Worm (Caenorhabditis elegans) whole organism, L4 larva: ENCODE data around the gene cest-28.
A peak's percentile ranks its signal among the peaks of the same experiment; 100 is the strongest.

Experiments
- aly-2 ChIP-seq: sonication (generic microtip); optimal IDR thresholded peaks from 2 replicates; lab custom pipeline; 2018; ENCODE audit warnings: missing biosample characterization, missing genetic modification characterization
- egl-27 ChIP-seq: sonication (generic microtip); optimal IDR thresholded peaks from 3 replicates; lab custom pipeline; 2017; ENCODE audit warnings: missing biosample characterization, missing genetic modification reagents, missing genetic modification characterization
- hif-1 ChIP-seq, 2 experiments: sonication (generic microtip); optimal IDR thresholded peaks; 2 replicates each; lab custom pipeline; 2016 to 2017; ENCODE audit warnings: missing compliant biosample characterization in 2 of 2, missing genetic modification characterization in 2 of 2, missing genetic modification reagents in 2 of 2, missing genotype in 2 of 2, mild to moderate bottlenecking in 1 of 2
- mdl-1 ChIP-seq, 2 experiments: fragments of 150-350 bp in 1 of 2; sonication (generic microtip) in 1 of 2; optimal IDR thresholded peaks; 2 replicates each; lab custom pipeline; 2014 to 2017; ENCODE audit warnings: missing biosample characterization in 2 of 2, missing genetic modification characterization in 2 of 2
- mep-1 ChIP-seq: fragments of 150-350 bp; sonication (generic microtip); optimal IDR thresholded peaks from 3 replicates; lab custom pipeline; 2014; ENCODE audit warnings: missing biosample characterization, missing genetic modification characterization
- nhr-10 ChIP-seq: fragments of 150-350 bp; optimal IDR thresholded peaks from 2 replicates; lab custom pipeline; 2014; ENCODE audit warnings: missing biosample characterization, missing genetic modification characterization
- nhr-102 ChIP-seq: sonication (generic microtip); optimal IDR thresholded peaks from 2 replicates; lab custom pipeline; 2016; ENCODE audit warnings: mild to moderate bottlenecking, missing genetic modification characterization, moderate library complexity, missing compliant biosample characterization
- nhr-11 ChIP-seq: fragments of 150-350 bp; optimal IDR thresholded peaks from 2 replicates; lab custom pipeline; 2014; ENCODE audit warnings: missing biosample characterization, missing genetic modification characterization
- nhr-28 ChIP-seq: fragments of 150-350 bp; optimal IDR thresholded peaks from 2 replicates; lab custom pipeline; 2014; ENCODE audit warnings: missing biosample characterization, missing genetic modification characterization
- sdz-12 ChIP-seq: fragments of 200-800 bp; sonication (Bioruptor generic); optimal IDR thresholded peaks from 2 replicates; lab custom pipeline; 2018; ENCODE audit warnings: mild to moderate bottlenecking, missing genetic modification characterization, missing compliant biosample characterization
- snpc-4 ChIP-seq: fragments of 150-350 bp; optimal IDR thresholded peaks from 2 replicates; lab custom pipeline; 2014; ENCODE audit warnings: missing biosample characterization, missing genetic modification characterization
- tra-1 ChIP-seq: fragments of 200-800 bp; sonication (Bioruptor generic); IDR thresholded peaks from 2 replicates; pipeline ENCODE4 v1.3.6; 2022; ENCODE audit warnings: missing genetic modification reagents, missing genetic modification characterization, missing compliant biosample characterization

DNA sequence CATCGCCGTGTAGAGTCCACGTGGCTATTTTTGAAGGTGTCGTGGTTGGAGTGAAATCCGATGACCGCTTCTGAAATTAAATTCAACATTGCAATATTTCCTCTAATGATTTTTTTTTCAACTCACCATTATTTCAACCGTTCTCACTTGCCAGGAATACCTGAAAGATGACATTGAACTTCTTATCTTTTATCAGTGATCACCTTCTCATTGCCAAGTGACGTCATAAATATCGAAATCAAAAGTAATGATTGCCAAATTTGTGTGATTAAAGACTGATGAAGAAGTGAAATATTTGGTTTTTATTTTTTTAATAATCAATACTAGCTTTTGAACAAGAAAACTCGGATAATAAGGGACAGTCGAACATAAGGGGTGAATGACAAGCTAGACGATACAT, 37.2 kb downstream of the cest-28 start, which contains the start of gene W02F12.4:
- TF ChIP-seq tra-1 (GFP tag; lab: Robert Waterston, UW), result 0 out of 2 replicates have a peak, but pooled peaks have one; percentile 33
- TF ChIP-seq mdl-1 (tag; optimal IDR thresholded peaks at IDR 0.05; lab: Kevin White, UChicago), result no peak
- no peak for TF ChIP-seq sdz-12 (GFP tag; lab: Kevin White, UChicago)
- no peak for TF ChIP-seq egl-27
- peak; percentile 58 for TF ChIP-seq mep-1 (tag; lab: Kevin White, UChicago)
- no peak for TF ChIP-seq nhr-10 (tag; lab: Kevin White, UChicago)
- no peak for TF ChIP-seq hif-1 (tag; optimal IDR thresholded peaks at IDR 0.05; lab: Kevin White, UChicago)
- no peak for TF ChIP-seq snpc-4 (tag; lab: Kevin White, UChicago)
- TF ChIP-seq nhr-102 (tag; lab: Kevin White, UChicago), result peak; percentile 30
- TF ChIP-seq aly-2 (tag; lab: Kevin White, UChicago), result no peak
- peak; percentile 66 for TF ChIP-seq nhr-28 (tag; lab: Kevin White, UChicago)
- no peak for TF ChIP-seq nhr-11 (tag; lab: Kevin White, UChicago)
